Fruit fly (Drosophila melanogaster) whole organism, embryonic: ENCODE data around the gene CG31675.

Experiments
- Asciz ChIP-seq: fragments of 200-800 bp; sonication (Bioruptor generic); optimal IDR thresholded peaks from 2 replicates; lab custom pipeline; 2017; ENCODE audit warnings: missing biosample characterization, mild to moderate bottlenecking, missing genetic modification characterization, missing genetic modification reagents
- BtbVII ChIP-seq: fragments of 200-800 bp; sonication (Bioruptor generic); optimal IDR thresholded peaks from 3 replicates; lab custom pipeline; 2017; ENCODE audit warnings: missing biosample characterization, mild to moderate bottlenecking, missing genetic modification characterization
- CG10321 ChIP-seq: fragments of 200-800 bp; sonication (Bioruptor generic); IDR thresholded peaks from 2 replicates; pipeline ENCODE4 v1.3.6; 2022; ENCODE audit warnings: missing biosample characterization, missing genetic modification characterization
- CG11723 ChIP-seq: fragments of 200-800 bp; sonication (Bioruptor generic); optimal IDR thresholded peaks from 2 replicates; lab custom pipeline; 2017; ENCODE audit warnings: missing biosample characterization, mild to moderate bottlenecking, missing genetic modification characterization
- CG12155 ChIP-seq: fragments of 200-800 bp; sonication (Bioruptor generic); optimal IDR thresholded peaks from 3 replicates; lab custom pipeline; 2016; ENCODE audit warnings: missing biosample characterization, missing genetic modification characterization
- CG12219 ChIP-seq: fragments of 200-800 bp; sonication (Bioruptor generic); optimal IDR thresholded peaks from 3 replicates; lab custom pipeline; 2018; ENCODE audit warnings: missing biosample characterization, mild to moderate bottlenecking, missing genetic modification characterization
- CG12299 ChIP-seq: fragments of 200-800 bp; sonication (Bioruptor generic); optimal IDR thresholded peaks from 2 replicates; lab custom pipeline; 2018; ENCODE audit warnings: missing biosample characterization, mild to moderate bottlenecking, missing genetic modification characterization
- CG12391 ChIP-seq: fragments of 200-800 bp; sonication (Bioruptor generic); optimal IDR thresholded peaks from 3 replicates; lab custom pipeline; 2018; ENCODE audit warnings: missing biosample characterization, mild to moderate bottlenecking, missing genetic modification characterization, moderate library complexity
- CG13123 ChIP-seq: fragments of 200-800 bp; sonication (Bioruptor generic); optimal IDR thresholded peaks from 2 replicates; lab custom pipeline; 2016; ENCODE audit warnings: missing biosample characterization, missing genetic modification characterization
- CG1529 ChIP-seq: fragments of 200-800 bp; sonication (Bioruptor generic); optimal IDR thresholded peaks from 3 replicates; lab custom pipeline; 2018; ENCODE audit warnings: missing biosample characterization, missing genetic modification characterization
- CG2116 ChIP-seq: fragments of 200-800 bp; sonication (Bioruptor generic); optimal IDR thresholded peaks from 3 replicates; lab custom pipeline; 2018; ENCODE audit warnings: missing biosample characterization, mild to moderate bottlenecking, missing genetic modification characterization
- CG3281 ChIP-seq: fragments of 200-800 bp; sonication (Bioruptor generic); optimal IDR thresholded peaks from 3 replicates; lab custom pipeline; 2017; ENCODE audit warnings: missing biosample characterization, mild to moderate bottlenecking, missing genetic modification characterization
- CG4328 ChIP-seq: fragments of 200-800 bp; sonication (Bioruptor generic); optimal IDR thresholded peaks from 3 replicates; lab custom pipeline; 2017; ENCODE audit warnings: missing biosample characterization, missing genetic modification reagents, missing genetic modification characterization
- CG5245 ChIP-seq: fragments of 200-800 bp; sonication (Bioruptor generic); optimal IDR thresholded peaks from 3 replicates; lab custom pipeline; 2016; ENCODE audit warnings: missing biosample characterization, missing genetic modification characterization
- CG7928 ChIP-seq: fragments of 200-800 bp; sonication (Bioruptor generic); optimal IDR thresholded peaks from 2 replicates; lab custom pipeline; 2017; ENCODE audit warnings: missing biosample characterization, mild to moderate bottlenecking, missing genetic modification characterization
- Deaf1 ChIP-seq: fragments of 200-800 bp; optimal IDR thresholded peaks from 3 replicates; lab custom pipeline; 2019; ENCODE audit warnings: missing biosample characterization, mild to moderate bottlenecking, missing genetic modification characterization, moderate library complexity
- E2f2 ChIP-seq: fragments of 200-800 bp; sonication (Bioruptor generic); IDR thresholded peaks from 2 replicates; pipeline ENCODE4 v1.3.6; 2022; ENCODE audit warnings: missing biosample characterization, missing genetic modification characterization
- Hmr ChIP-seq: fragments of 200-800 bp; sonication (Bioruptor generic); optimal IDR thresholded peaks from 3 replicates; lab custom pipeline; 2017; ENCODE audit warnings: mild to moderate bottlenecking, missing biosample characterization, missing genetic modification reagents, missing genetic modification characterization
- Mrtf ChIP-seq: fragments of 200-800 bp; sonication (Bioruptor generic); IDR thresholded peaks from 3 replicates; pipeline ENCODE4 v1.3.6; 2022; ENCODE audit warnings: missing biosample characterization, missing genetic modification characterization
- PHDP ChIP-seq: fragments of 200-800 bp; sonication (Bioruptor generic); optimal IDR thresholded peaks from 3 replicates; lab custom pipeline; 2018; ENCODE audit warnings: missing biosample characterization, mild to moderate bottlenecking, missing genetic modification characterization, moderate library complexity
- Xrp1 ChIP-seq: fragments of 200-800 bp; sonication (Bioruptor generic); IDR thresholded peaks from 2 replicates; pipeline ENCODE4 v1.3.6; 2022; ENCODE audit warnings: missing biosample characterization, missing genetic modification characterization
- ac ChIP-seq: fragments of 200-800 bp; sonication (Bioruptor generic); optimal IDR thresholded peaks from 3 replicates; lab custom pipeline; 2017; ENCODE audit warnings: missing biosample characterization, mild to moderate bottlenecking, missing genetic modification characterization
- amos ChIP-seq: fragments of 200-800 bp; sonication (Bioruptor generic); IDR thresholded peaks from 2 replicates; pipeline ENCODE4 v1.3.6; 2022; ENCODE audit warnings: missing biosample characterization, missing genetic modification characterization; ENCODE audit not compliant: partially characterized antibody
- bab2 ChIP-seq: fragments of 200-800 bp; sonication (Bioruptor generic); optimal IDR thresholded peaks from 2 replicates; lab custom pipeline; 2016; ENCODE audit warnings: missing biosample characterization, missing genetic modification characterization
- chm ChIP-seq: fragments of 200-800 bp; sonication (Bioruptor generic); IDR thresholded peaks from 2 replicates; pipeline ENCODE4 v1.3.6; 2022; ENCODE audit warnings: missing biosample characterization, missing genetic modification characterization
- chn ChIP-seq: fragments of 200-800 bp; sonication (Bioruptor generic); optimal IDR thresholded peaks from 2 replicates; lab custom pipeline; 2016; ENCODE audit warnings: missing biosample characterization, missing genetic modification characterization
- ci ChIP-seq: fragments of 200-800 bp; sonication (Bioruptor generic); IDR thresholded peaks from 3 replicates; pipeline ENCODE4 v1.3.6; 2022; ENCODE audit warnings: missing biosample characterization, missing genetic modification characterization
- crol ChIP-seq: fragments of 200-800 bp; sonication (Bioruptor generic); IDR thresholded peaks from 2 replicates; pipeline ENCODE4 v1.3.6; 2022; ENCODE audit warnings: missing biosample characterization, missing genetic modification characterization
- gfzf ChIP-seq: fragments of 200-800 bp; sonication (Bioruptor generic); optimal IDR thresholded peaks from 2 replicates; lab custom pipeline; 2016; ENCODE audit warnings: missing biosample characterization, mild to moderate bottlenecking, missing genetic modification characterization, moderate library complexity
- ham ChIP-seq: fragments of 200-800 bp; sonication (Bioruptor generic); IDR thresholded peaks from 2 replicates; pipeline ENCODE4 v1.3.6; 2022; ENCODE audit warnings: missing biosample characterization, missing genetic modification characterization
- jumu ChIP-seq: fragments of 200-800 bp; sonication (Bioruptor generic); optimal IDR thresholded peaks from 3 replicates; lab custom pipeline; 2016; ENCODE audit warnings: missing biosample characterization, missing genetic modification characterization
- kay ChIP-seq: fragments of 200-800 bp; sonication (Bioruptor generic); optimal IDR thresholded peaks from 2 replicates; lab custom pipeline; 2016; ENCODE audit warnings: missing biosample characterization, missing genetic modification characterization
- ken ChIP-seq: fragments of 200-800 bp; sonication (Bioruptor generic); IDR thresholded peaks from 3 replicates; pipeline ENCODE4 v1.3.6; 2022; ENCODE audit warnings: missing biosample characterization, missing genetic modification characterization
- klu ChIP-seq: fragments of 200-800 bp; sonication (Bioruptor generic); IDR thresholded peaks from 2 replicates; pipeline ENCODE4 v1.3.6; 2022; ENCODE audit warnings: missing biosample characterization, missing genetic modification characterization
- lbe ChIP-seq: fragments of 200-800 bp; sonication (Bioruptor generic); optimal IDR thresholded peaks from 2 replicates; lab custom pipeline; 2016; ENCODE audit warnings: missing biosample characterization, mild to moderate bottlenecking, missing genetic modification characterization
- lov ChIP-seq, 2 experiments: fragments of 200-800 bp in 1 of 2; fragments of >200 bp in 1 of 2; sonication (Bioruptor generic) in 1 of 2; IDR thresholded peaks in 1 of 2; optimal IDR thresholded peaks in 1 of 2; 2 replicates in 1 of 2; 3 replicates in 1 of 2; pipeline versions ENCODE4 v1.3.6 to Lab custom; 2017 to 2022; ENCODE audit warnings: missing biosample characterization in 1 of 2, missing genetic modification characterization in 1 of 2
- mirr ChIP-seq: fragments of 200-800 bp; sonication (Bioruptor generic); optimal IDR thresholded peaks from 3 replicates; lab custom pipeline; 2018; ENCODE audit warnings: missing biosample characterization, mild to moderate bottlenecking, missing genetic modification characterization
- nmo ChIP-seq: fragments of 200-800 bp; sonication (Bioruptor generic); optimal IDR thresholded peaks from 2 replicates; lab custom pipeline; 2018; ENCODE audit warnings: missing biosample characterization, mild to moderate bottlenecking, missing genetic modification characterization, moderate library complexity
- oc ChIP-seq: fragments of 200-800 bp; sonication (Bioruptor generic); optimal IDR thresholded peaks from 2 replicates; lab custom pipeline; 2018; ENCODE audit warnings: missing biosample characterization, mild to moderate bottlenecking, missing genetic modification characterization, moderate library complexity
- org-1 ChIP-seq: fragments of 200-800 bp; sonication (Bioruptor generic); optimal IDR thresholded peaks from 2 replicates; lab custom pipeline; 2017; ENCODE audit warnings: missing biosample characterization, missing genetic modification characterization
- p53 ChIP-seq: fragments of 200-800 bp; sonication (Bioruptor generic); optimal IDR thresholded peaks from 2 replicates; lab custom pipeline; 2016; ENCODE audit warnings: missing biosample characterization, missing genetic modification characterization
- ranshi ChIP-seq: fragments of 200-800 bp; sonication (Bioruptor generic); IDR thresholded peaks from 2 replicates; pipeline ENCODE4 v1.3.6; 2022; ENCODE audit warnings: missing biosample characterization, missing genetic modification characterization
- ro ChIP-seq: fragments of 200-800 bp; sonication (Bioruptor generic); IDR thresholded peaks from 2 replicates; pipeline ENCODE4 v1.3.6; 2022; ENCODE audit warnings: missing biosample characterization, missing genetic modification characterization
- sens-2 ChIP-seq: fragments of 200-800 bp; sonication (Bioruptor generic); IDR thresholded peaks from 2 replicates; pipeline ENCODE4 v1.3.6; 2022; ENCODE audit warnings: missing biosample characterization, missing genetic modification characterization
- slp2 ChIP-seq: fragments of 200-800 bp; sonication (Bioruptor generic); optimal IDR thresholded peaks from 2 replicates; lab custom pipeline; 2016; ENCODE audit warnings: missing biosample characterization, missing genetic modification characterization
- sna ChIP-seq: fragments of 200-800 bp; sonication (Bioruptor generic); IDR thresholded peaks from 2 replicates; pipeline ENCODE4 v1.3.6; 2022; ENCODE audit warnings: missing biosample characterization, missing genetic modification characterization; ENCODE audit not compliant: partially characterized antibody
- tap ChIP-seq: fragments of 200-800 bp; optimal IDR thresholded peaks from 3 replicates; lab custom pipeline; 2019; ENCODE audit warnings: missing biosample characterization, mild to moderate bottlenecking, missing genetic modification characterization, moderate library complexity
- twi ChIP-seq: fragments of 200-800 bp; optimal IDR thresholded peaks from 2 replicates; lab custom pipeline; 2019; ENCODE audit warnings: missing biosample characterization, mild to moderate bottlenecking, missing genetic modification characterization, moderate library complexity
- unpg ChIP-seq: fragments of 200-800 bp; sonication (Bioruptor generic); optimal IDR thresholded peaks from 3 replicates; lab custom pipeline; 2018; ENCODE audit warnings: missing biosample characterization, mild to moderate bottlenecking, missing genetic modification characterization, moderate library complexity
- vnd ChIP-seq: fragments of 200-800 bp; sonication (Bioruptor generic); IDR thresholded peaks from 3 replicates; pipeline ENCODE4 v1.3.6; 2022; ENCODE audit warnings: missing biosample characterization, missing genetic modification characterization; ENCODE audit not compliant: partially characterized antibody
- z ChIP-seq: fragments of 200-800 bp; sonication (Bioruptor generic); IDR thresholded peaks from 3 replicates; pipeline ENCODE4 v1.3.6; 2022; ENCODE audit warnings: missing biosample characterization, missing genetic modification characterization

The CG31675 gene

dm6 chr2L:20911374-20911773, 43.8 kb downstream of the CG31675 start (continued):
- TF ChIP-seq ken (GFP tag; lab: Robert Waterston, UW): no peak
- no peak for TF ChIP-seq gfzf (GFP tag; lab: Kevin White, UChicago)
- TF ChIP-seq z (GFP tag; lab: Robert Waterston, UW): no peak
- no peak for TF ChIP-seq CG12155 (GFP tag; lab: Kevin White, UChicago)
- TF ChIP-seq Hmr (GFP tag; lab: Kevin White, UChicago): peak; percentile 61
- TF ChIP-seq CG11723: peak; percentile 22
- peak; percentile 4 for TF ChIP-seq tap (tag; lab: Kevin White, UChicago)
- no peak for TF ChIP-seq CG4328 (GFP tag; lab: Kevin White, UChicago)
- peak; percentile 44 for TF ChIP-seq mirr
- TF ChIP-seq org-1: peak; percentile 36
- TF ChIP-seq ham: no peak
- no peak for TF ChIP-seq CG2116
- no peak for TF ChIP-seq oc (tag; lab: Kevin White, UChicago)
- TF ChIP-seq lov (optimal IDR thresholded peaks at IDR 0.05; lab: Kevin White, UChicago): no peak
- TF ChIP-seq lov (GFP tag; IDR thresholded peaks at IDR 0.05; lab: Robert Waterston, UW): no peak
- no peak for TF ChIP-seq CG10321 (GFP tag; lab: Robert Waterston, UW)
- peak; percentile 17 for TF ChIP-seq CG7928
- TF ChIP-seq CG13123: peak; percentile 4
- peak; percentile 42 for TF ChIP-seq bab2
- TF ChIP-seq CG1529 (GFP tag; lab: Kevin White, UChicago): no peak
- no peak for TF ChIP-seq CG12391 (tag; lab: Kevin White, UChicago)
- no peak for TF ChIP-seq Deaf1 (tag; lab: Kevin White, UChicago)
- no peak for TF ChIP-seq Mrtf (GFP tag; lab: Robert Waterston, UW)
- peak; percentile 71 for TF ChIP-seq Asciz (GFP tag; lab: Kevin White, UChicago)
- TF ChIP-seq klu (GFP tag; lab: Robert Waterston, UW): no peak
- TF ChIP-seq lbe (GFP tag; lab: Kevin White, UChicago): no peak
- no peak for TF ChIP-seq sens-2
- no peak for TF ChIP-seq chn (GFP tag; lab: Kevin White, UChicago)
- TF ChIP-seq p53 (GFP tag; lab: Kevin White, UChicago): no peak
- TF ChIP-seq chm (GFP tag; lab: Robert Waterston, UW): 0 out of 2 replicates have a peak, but pooled peaks have one; percentile 27
- no peak for TF ChIP-seq amos (GFP tag; lab: Robert Waterston, UW)
- peak; percentile 15 for TF ChIP-seq kay (GFP tag; lab: Kevin White, UChicago)
- TF ChIP-seq BtbVII (GFP tag; lab: Kevin White, UChicago): no peak
- TF ChIP-seq ci (GFP tag; lab: Robert Waterston, UW): peak; percentile 74
- peak; percentile 57 for TF ChIP-seq PHDP (tag; lab: Kevin White, UChicago)
- TF ChIP-seq twi (tag; lab: Kevin White, UChicago): no peak
- peak; percentile 33; the same call in 1 of the 2 replicates for TF ChIP-seq Xrp1
- no peak for TF ChIP-seq jumu (GFP tag; lab: Kevin White, UChicago)
- peak; percentile 31 for TF ChIP-seq CG12299 (tag; lab: Kevin White, UChicago)
- no peak for TF ChIP-seq crol (GFP tag; lab: Robert Waterston, UW)
- no peak for TF ChIP-seq slp2 (GFP tag; lab: Kevin White, UChicago)
- TF ChIP-seq E2f2: no peak
- TF ChIP-seq sna: no peak
- no peak for TF ChIP-seq ranshi
- peak; percentile 38 for TF ChIP-seq CG3281 (GFP tag; lab: Kevin White, UChicago)
- TF ChIP-seq nmo (GFP tag; lab: Kevin White, UChicago): no peak
- TF ChIP-seq ac (GFP tag; lab: Kevin White, UChicago): no peak
- TF ChIP-seq CG5245 (GFP tag; lab: Kevin White, UChicago): no peak
- peak; percentile 3 for TF ChIP-seq CG12219 (GFP tag; lab: Kevin White, UChicago)
- peak; percentile 35 for TF ChIP-seq unpg (GFP tag; lab: Kevin White, UChicago)
- no peak for TF ChIP-seq ro (GFP tag; lab: Robert Waterston, UW)
- no peak for TF ChIP-seq vnd (GFP tag; lab: Robert Waterston, UW)
